Worm (Caenorhabditis elegans) whole organism, mixed stage, embryonic: ENCODE results near the gene idpc-4.

Experiments
- M03D4.4 ChIP-seq: sonication (generic microtip); optimal IDR thresholded peaks from 2 replicates; lab custom pipeline; 2017; ENCODE audit warnings: mild to moderate bottlenecking, missing genetic modification characterization, missing compliant biosample characterization
- bed-3 ChIP-seq: fragments of 200-800 bp; sonication (Bioruptor generic); optimal IDR thresholded peaks from 3 replicates; lab custom pipeline; 2018; ENCODE audit warnings: mild to moderate bottlenecking, missing genetic modification characterization, moderate library complexity, missing compliant biosample characterization
- blmp-1 ChIP-seq: fragments of 150-350 bp; optimal IDR thresholded peaks from 2 replicates; lab custom pipeline; 2014; ENCODE audit warnings: missing biosample characterization, missing genetic modification characterization
- ceh-39 ChIP-seq: fragments of 150-350 bp; optimal IDR thresholded peaks from 2 replicates; lab custom pipeline; 2014; ENCODE audit warnings: missing biosample characterization, missing genetic modification characterization
- ceh-43 ChIP-seq: fragments of 200-800 bp; sonication (Bioruptor generic); optimal IDR thresholded peaks from 2 replicates; lab custom pipeline; 2018; ENCODE audit warnings: mild to moderate bottlenecking, missing genetic modification characterization, moderate library complexity, missing compliant biosample characterization
- ceh-83 ChIP-seq: fragments of 200-800 bp; sonication (Bioruptor generic); optimal IDR thresholded peaks from 2 replicates; lab custom pipeline; 2018; ENCODE audit warnings: mild to moderate bottlenecking, missing genetic modification characterization, missing compliant biosample characterization
- ces-1 ChIP-seq: fragments of 150-350 bp; optimal IDR thresholded peaks from 2 replicates; lab custom pipeline; 2014; ENCODE audit warnings: missing biosample characterization, missing genetic modification reagents, missing genetic modification characterization
- cnd-1 ChIP-seq: fragments of 200-800 bp; sonication (Bioruptor generic); optimal IDR thresholded peaks from 2 replicates; lab custom pipeline; 2018; ENCODE audit warnings: mild to moderate bottlenecking, missing genetic modification characterization, missing compliant biosample characterization
- drap-1 ChIP-seq: fragments of 200-800 bp; sonication (Bioruptor generic); optimal IDR thresholded peaks from 3 replicates; lab custom pipeline; 2018; ENCODE audit warnings: mild to moderate bottlenecking, missing genetic modification characterization, missing compliant biosample characterization
- elt-1 ChIP-seq: sonication (generic microtip); optimal IDR thresholded peaks from 2 replicates; lab custom pipeline; 2017; ENCODE audit warnings: missing genetic modification characterization, mild to moderate bottlenecking, missing compliant biosample characterization, antibody characterized with exemption, moderate library complexity, borderline replicate concordance; ENCODE audit not compliant: insufficient read depth
- flh-1 ChIP-seq: fragments of 200-800 bp; sonication (Bioruptor generic); optimal IDR thresholded peaks from 2 replicates; lab custom pipeline; 2018; ENCODE audit warnings: mild to moderate bottlenecking, missing genetic modification characterization, moderate library complexity, missing compliant biosample characterization
- ham-2 ChIP-seq: fragments of 200-800 bp; sonication (Bioruptor generic); optimal IDR thresholded peaks from 2 replicates; lab custom pipeline; 2018; ENCODE audit warnings: mild to moderate bottlenecking, missing genetic modification characterization, missing compliant biosample characterization
- hlh-1 ChIP-seq: fragments of 150-350 bp; optimal IDR thresholded peaks from 2 replicates; lab custom pipeline; 2014; ENCODE audit warnings: missing biosample characterization, missing genetic modification reagents, missing genetic modification characterization
- lin-13 ChIP-seq: fragments of 150-350 bp; optimal IDR thresholded peaks from 2 replicates; lab custom pipeline; 2014; ENCODE audit warnings: missing biosample characterization, missing genetic modification characterization
- lin-32 ChIP-seq: fragments of 200-800 bp; sonication (Bioruptor generic); optimal IDR thresholded peaks from 2 replicates; lab custom pipeline; 2018; ENCODE audit warnings: mild to moderate bottlenecking, missing genetic modification characterization, missing compliant biosample characterization
- lsy-2 ChIP-seq: fragments of 150-350 bp; optimal IDR thresholded peaks from 2 replicates; lab custom pipeline; 2014; ENCODE audit warnings: missing biosample characterization, missing genetic modification characterization
- mep-1 ChIP-seq: fragments of 150-350 bp; optimal IDR thresholded peaks from 2 replicates; lab custom pipeline; 2017; ENCODE audit warnings: missing biosample characterization, missing genetic modification reagents, missing genetic modification characterization, inconsistent platforms
- mls-2 ChIP-seq: sonication (generic microtip); optimal IDR thresholded peaks from 2 replicates; lab custom pipeline; 2016; ENCODE audit warnings: mild to moderate bottlenecking, missing genetic modification characterization, moderate library complexity, missing compliant biosample characterization
- nhr-12 ChIP-seq: fragments of 150-350 bp; optimal IDR thresholded peaks from 2 replicates; lab custom pipeline; 2014; ENCODE audit warnings: missing biosample characterization, missing genetic modification characterization
- nhr-2 ChIP-seq: fragments of 150-350 bp; optimal IDR thresholded peaks from 2 replicates; lab custom pipeline; 2014; ENCODE audit warnings: missing biosample characterization, missing genetic modification characterization
- nhr-237 ChIP-seq: fragments of 150-350 bp; optimal IDR thresholded peaks from 2 replicates; lab custom pipeline; 2014; ENCODE audit warnings: missing biosample characterization, missing genetic modification characterization
- nhr-28 ChIP-seq: fragments of 150-350 bp; optimal IDR thresholded peaks from 2 replicates; lab custom pipeline; 2014; ENCODE audit warnings: missing biosample characterization, missing genetic modification characterization
- nhr-76 ChIP-seq: sonication (generic microtip); optimal IDR thresholded peaks from 2 replicates; lab custom pipeline; 2017; ENCODE audit warnings: missing biosample characterization, missing genetic modification characterization
- pha-4 ChIP-seq: fragments of 150-350 bp; optimal IDR thresholded peaks from 2 replicates; lab custom pipeline; 2018; ENCODE audit warnings: missing biosample characterization, missing genetic modification reagents, missing genetic modification characterization
- sem-2 ChIP-seq: fragments of 200-800 bp; sonication (Bioruptor generic); optimal IDR thresholded peaks from 2 replicates; lab custom pipeline; 2018; ENCODE audit warnings: mild to moderate bottlenecking, missing genetic modification characterization, missing compliant biosample characterization
- snpc-4 ChIP-seq: fragments of 150-350 bp; optimal IDR thresholded peaks from 2 replicates; lab custom pipeline; 2014; ENCODE audit warnings: missing biosample characterization, missing genetic modification characterization
- sptf-1 ChIP-seq: sonication (generic microtip); optimal IDR thresholded peaks from 2 replicates; lab custom pipeline; 2017; ENCODE audit warnings: mild to moderate bottlenecking, missing genetic modification characterization, moderate library complexity, missing compliant biosample characterization
- unc-120 ChIP-seq: sonication (generic microtip); optimal IDR thresholded peaks from 2 replicates; lab custom pipeline; 2017; ENCODE audit warnings: missing genetic modification characterization, missing compliant biosample characterization; ENCODE audit not compliant: poor library complexity, severe bottlenecking
- unc-39 ChIP-seq: fragments of 150-350 bp; optimal IDR thresholded peaks from 2 replicates; lab custom pipeline; 2014; ENCODE audit warnings: missing biosample characterization, missing genetic modification characterization
- unc-62 ChIP-seq: fragments of 150-350 bp; optimal IDR thresholded peaks from 2 replicates; lab custom pipeline; 2014; ENCODE audit warnings: missing biosample characterization, missing genetic modification reagents, missing genetic modification characterization
- zip-8 ChIP-seq: fragments of 150-350 bp; optimal IDR thresholded peaks from 2 replicates; lab custom pipeline; 2014; ENCODE audit warnings: missing biosample characterization, missing genetic modification characterization
- ztf-11 ChIP-seq: fragments of 150-350 bp; optimal IDR thresholded peaks from 2 replicates; lab custom pipeline; 2014; ENCODE audit warnings: missing biosample characterization, missing genetic modification characterization

idpc-4 gene

DNA sequence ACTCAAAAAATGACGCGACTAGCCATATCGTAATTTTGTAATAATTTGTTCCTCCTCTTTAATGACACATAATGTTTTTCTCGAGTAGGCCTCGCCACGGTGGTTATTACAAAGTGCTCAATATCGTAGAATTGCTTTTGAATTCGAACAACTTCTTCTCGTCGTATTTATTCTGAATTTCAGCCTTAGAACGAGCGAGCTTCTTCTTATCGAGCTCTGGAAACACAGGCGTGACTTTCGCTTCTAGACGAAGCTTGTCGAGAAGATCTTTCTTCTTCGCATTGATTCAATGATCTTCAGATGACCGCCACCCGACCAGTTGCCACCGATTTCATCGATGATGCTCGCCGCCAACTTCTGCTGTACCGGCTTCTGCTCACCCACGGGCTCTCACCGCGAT, 26.1 kb downstream of the idpc-4 start, which contains the start of gene T06E4.21:
Gene T06E4.21 (plus strand): TSS at position 301 of the 400 bp plus-strand sequence.
- TF ChIP-seq nhr-237 (tag; lab: Kevin White, UChicago) (no peak), bed-3 (GFP tag; lab: Kevin White, UChicago) (no peak), mep-1 (tag; lab: Kevin White, UChicago) (no peak), unc-39 (no peak), ceh-83 (GFP tag; lab: Kevin White, UChicago) (no peak), ces-1 (GFP tag; lab: Kevin White, UChicago) (no peak), ztf-11 (tag; lab: Kevin White, UChicago) (no peak), pha-4 (no peak), cnd-1 (no peak), sem-2 (GFP tag; lab: Kevin White, UChicago) (no peak), lsy-2 (tag; lab: Kevin White, UChicago) (no peak), ham-2 (GFP tag; lab: Kevin White, UChicago) (no peak), lin-32 (GFP tag; lab: Kevin White, UChicago) (no peak), ceh-39 (tag; lab: Kevin White, UChicago) (no peak), sptf-1 (tag; lab: Kevin White, UChicago) (no peak), nhr-76 (tag; lab: Kevin White, UChicago) (no peak), elt-1 (tag; lab: Kevin White, UChicago) (no peak), hlh-1 (tag; lab: Kevin White, UChicago) (no peak), ceh-43 (GFP tag; lab: Kevin White, UChicago) (no peak), nhr-12 (tag; lab: Kevin White, UChicago) (no peak)

ce11 chrV:9654154-9654805, 29.1 kb downstream of the idpc-4 start, which contains the start of gene cyp-29A4:
TSS of gene cyp-29A4 (plus strand) at chrV:9654755.
- TF ChIP-seq cnd-1, result no peak
- no peak for TF ChIP-seq unc-120 (tag; lab: Kevin White, UChicago)
- no peak for TF ChIP-seq hlh-1 (tag; lab: Kevin White, UChicago)
- no peak for TF ChIP-seq nhr-28 (tag; lab: Kevin White, UChicago)
- no peak for TF ChIP-seq ham-2 (GFP tag; lab: Kevin White, UChicago)
- TF ChIP-seq mls-2 (tag; lab: Kevin White, UChicago), result no peak
- TF ChIP-seq ceh-39 (tag; lab: Kevin White, UChicago), result no peak
- TF ChIP-seq elt-1 (tag; lab: Kevin White, UChicago), result no peak
- TF ChIP-seq pha-4, result no peak
- TF ChIP-seq M03D4.4, result no peak
- no peak for TF ChIP-seq ceh-43 (GFP tag; lab: Kevin White, UChicago)
- no peak for TF ChIP-seq mep-1 (tag; lab: Kevin White, UChicago)
- TF ChIP-seq nhr-2 (tag; lab: Kevin White, UChicago), result no peak
- no peak for TF ChIP-seq flh-1 (GFP tag; lab: Kevin White, UChicago)
- no peak for TF ChIP-seq ces-1 (GFP tag; lab: Kevin White, UChicago)
- no peak for TF ChIP-seq snpc-4 (tag; lab: Kevin White, UChicago)
- no peak for TF ChIP-seq sptf-1 (tag; lab: Kevin White, UChicago)
- TF ChIP-seq drap-1 (GFP tag; lab: Kevin White, UChicago), result no peak
- no peak for TF ChIP-seq lin-13 (tag; lab: Kevin White, UChicago)
- TF ChIP-seq unc-62 (GFP tag; lab: Kevin White, UChicago), result no peak

- TF ChIP-seq zip-8 (no peak), pha-4 (no peak)
Observed at ce11 chrV:9661514-9661913, 36.3 kb downstream of the idpc-4 start, which contains the start of gene pitr-4. TSS of gene pitr-4 (minus strand) at chrV:9661614.

ce11 chrV:9663948-9664347, 38.7 kb downstream of the idpc-4 start:
- peak; percentile 76 for TF ChIP-seq ces-1 (GFP tag; lab: Kevin White, UChicago)
- TF ChIP-seq blmp-1 (tag; lab: Kevin White, UChicago), result no peak
- TF ChIP-seq ceh-83 (GFP tag; lab: Kevin White, UChicago), result no peak
- TF ChIP-seq lin-32 (GFP tag; lab: Kevin White, UChicago), result peak; percentile 8
- no peak for TF ChIP-seq nhr-76 (tag; lab: Kevin White, UChicago)
- no peak for TF ChIP-seq snpc-4 (tag; lab: Kevin White, UChicago)
- no peak for TF ChIP-seq nhr-237 (tag; lab: Kevin White, UChicago)
- peak; percentile 85 for TF ChIP-seq cnd-1
- no peak for TF ChIP-seq ztf-11 (tag; lab: Kevin White, UChicago)
- TF ChIP-seq ceh-43 (GFP tag; lab: Kevin White, UChicago), result no peak
- no peak for TF ChIP-seq ceh-39 (tag; lab: Kevin White, UChicago)
